Worm (Caenorhabditis elegans) whole organism, L4/young adult: Measurements from ENCODE around the gene T24C4.5.

Source experiments
- W03F9.2 ChIP-seq: fragments of 150-350 bp; optimal IDR thresholded peaks from 2 replicates; lab custom pipeline; 2014; ENCODE audit warnings: missing biosample characterization, missing genetic modification characterization
- him-1 ChIP-seq: sonication (generic microtip); optimal IDR thresholded peaks from 2 replicates; lab custom pipeline; 2016; ENCODE audit warnings: missing genotype, missing genetic modification reagents, missing genetic modification characterization, missing compliant biosample characterization

- TF ChIP-seq W03F9.2 (no peak), him-1 (tag; lab: Kevin White, UChicago) (no peak)
Measured at ce11 chrIII:909540-909939, 30.0 kb upstream of the T24C4.5 start, which contains the start of gene crls-1.
